Worm (Caenorhabditis elegans) whole organism, L2 larva: Measurements from ENCODE around the gene C07D10.1.

ENCODE experiments used
- C34F6.9 ChIP-seq: fragments of 150-350 bp; optimal IDR thresholded peaks from 2 replicates; lab custom pipeline; 2014; ENCODE audit warnings: missing biosample characterization, missing genetic modification characterization
- F13H6.1 ChIP-seq: sonication (generic microtip); optimal IDR thresholded peaks from 2 replicates; lab custom pipeline; 2016; ENCODE audit warnings: missing genetic modification characterization, missing compliant biosample characterization
- R02D3.7 ChIP-seq: fragments of 150-350 bp; optimal IDR thresholded peaks from 2 replicates; lab custom pipeline; 2014; ENCODE audit warnings: missing biosample characterization, missing genetic modification characterization
- Y55F3AM.14 ChIP-seq: fragments of 200-800 bp; sonication (Bioruptor generic); optimal IDR thresholded peaks from 2 replicates; lab custom pipeline; 2018; ENCODE audit warnings: mild to moderate bottlenecking, missing genetic modification characterization, missing compliant biosample characterization
- ZK546.5 ChIP-seq: sonication (generic microtip); optimal IDR thresholded peaks from 2 replicates; lab custom pipeline; 2017; ENCODE audit warnings: missing biosample characterization, missing genetic modification characterization
- alr-1 ChIP-seq: fragments of 150-350 bp; optimal IDR thresholded peaks from 2 replicates; lab custom pipeline; 2014; ENCODE audit warnings: missing biosample characterization, missing genetic modification characterization
- aly-2 ChIP-seq: fragments of 150-350 bp; optimal IDR thresholded peaks from 2 replicates; lab custom pipeline; 2014; ENCODE audit warnings: missing biosample characterization, missing genetic modification characterization
- ama-1 ChIP-seq: fragments of 150-350 bp; optimal IDR thresholded peaks from 2 replicates; lab custom pipeline; 2018; ENCODE audit warnings: inconsistent platforms
- blmp-1 ChIP-seq: sonication (generic microtip); optimal IDR thresholded peaks from 2 replicates; lab custom pipeline; 2017; ENCODE audit warnings: missing genetic modification characterization, mild to moderate bottlenecking, missing compliant biosample characterization, antibody characterized with exemption, moderate library complexity; ENCODE audit not compliant: insufficient read depth
- ceh-16 ChIP-seq: fragments of 150-350 bp; optimal IDR thresholded peaks from 2 replicates; lab custom pipeline; 2014; ENCODE audit warnings: missing biosample characterization, missing genetic modification characterization
- ceh-82 ChIP-seq: fragments of 150-350 bp; optimal IDR thresholded peaks from 2 replicates; lab custom pipeline; 2014; ENCODE audit warnings: missing biosample characterization, missing genetic modification characterization
- crh-2 ChIP-seq: sonication (generic microtip); optimal IDR thresholded peaks from 2 replicates; lab custom pipeline; 2017; ENCODE audit warnings: missing biosample characterization, missing genetic modification characterization
- egl-27 ChIP-seq: sonication (generic microtip); optimal IDR thresholded peaks from 3 replicates; lab custom pipeline; 2017; ENCODE audit warnings: missing biosample characterization, missing genetic modification reagents, missing genetic modification characterization
- elt-1 ChIP-seq: fragments of 150-350 bp; optimal IDR thresholded peaks from 2 replicates; lab custom pipeline; 2014; ENCODE audit warnings: missing biosample characterization, missing genetic modification characterization
- elt-3 ChIP-seq: sonication (generic microtip); optimal IDR thresholded peaks from 2 replicates; lab custom pipeline; 2017; ENCODE audit warnings: missing biosample characterization, missing genetic modification characterization
- fos-1 ChIP-seq: fragments of 150-350 bp; optimal IDR thresholded peaks from 2 replicates; lab custom pipeline; 2014; ENCODE audit warnings: missing biosample characterization, missing genetic modification characterization
- gmeb-1 ChIP-seq: fragments of 150-350 bp; optimal IDR thresholded peaks from 2 replicates; lab custom pipeline; 2014; ENCODE audit warnings: missing biosample characterization, missing genetic modification characterization
- lin-13 ChIP-seq: fragments of 150-350 bp; optimal IDR thresholded peaks from 2 replicates; lab custom pipeline; 2014; ENCODE audit warnings: missing biosample characterization, missing genetic modification reagents, missing genetic modification characterization
- lin-39 ChIP-seq: fragments of 150-350 bp; optimal IDR thresholded peaks from 2 replicates; lab custom pipeline; 2014; ENCODE audit warnings: missing biosample characterization, missing genetic modification reagents, missing genetic modification characterization
- lsy-2 ChIP-seq, 2 experiments: fragments of 150-350 bp in 1 of 2; sonication (generic microtip) in 1 of 2; optimal IDR thresholded peaks; 2 replicates each; lab custom pipeline; 2014 to 2017; ENCODE audit warnings: missing biosample characterization in 2 of 2, missing genetic modification characterization in 2 of 2
- mab-5 ChIP-seq: fragments of 150-350 bp; optimal IDR thresholded peaks from 2 replicates; lab custom pipeline; 2014; ENCODE audit warnings: missing biosample characterization, missing genetic modification characterization
- mdl-1 ChIP-seq, 2 experiments: fragments of 150-350 bp in 1 of 2; sonication (generic microtip) in 1 of 2; optimal IDR thresholded peaks; 2 replicates each; lab custom pipeline; 2017; ENCODE audit warnings: missing biosample characterization in 2 of 2, missing genetic modification characterization in 2 of 2
- nhr-11 ChIP-seq: fragments of 150-350 bp; optimal IDR thresholded peaks from 2 replicates; lab custom pipeline; 2014; ENCODE audit warnings: missing biosample characterization, missing genetic modification characterization
- nhr-12 ChIP-seq: fragments of 150-350 bp; optimal IDR thresholded peaks from 2 replicates; lab custom pipeline; 2014; ENCODE audit warnings: missing biosample characterization, missing genetic modification characterization
- nhr-21 ChIP-seq: fragments of 150-350 bp; optimal IDR thresholded peaks from 2 replicates; lab custom pipeline; 2014; ENCODE audit warnings: missing biosample characterization, missing genetic modification characterization
- nhr-23 ChIP-seq: fragments of 150-350 bp; optimal IDR thresholded peaks from 2 replicates; lab custom pipeline; 2014; ENCODE audit warnings: missing biosample characterization, missing genetic modification reagents, missing genetic modification characterization
- nhr-25 ChIP-seq: fragments of 150-350 bp; sonication (generic microtip); optimal IDR thresholded peaks from 3 replicates; lab custom pipeline; 2014; ENCODE audit warnings: missing biosample characterization, missing genetic modification characterization
- nhr-6 ChIP-seq: fragments of 150-350 bp; optimal IDR thresholded peaks from 2 replicates; lab custom pipeline; 2014; ENCODE audit warnings: missing biosample characterization, missing genetic modification characterization
- nhr-77 ChIP-seq: fragments of 150-350 bp; optimal IDR thresholded peaks from 2 replicates; lab custom pipeline; 2014; ENCODE audit warnings: missing biosample characterization, missing genetic modification characterization
- peb-1 ChIP-seq: fragments of 150-350 bp; optimal IDR thresholded peaks from 2 replicates; lab custom pipeline; 2014; ENCODE audit warnings: missing biosample characterization, missing genetic modification characterization
- sem-4 ChIP-seq: fragments of 150-350 bp; optimal IDR thresholded peaks from 2 replicates; lab custom pipeline; 2014; ENCODE audit warnings: missing biosample characterization, missing genetic modification reagents, missing genetic modification characterization
- skn-1 ChIP-seq: sonication (generic microtip); optimal IDR thresholded peaks from 2 replicates; lab custom pipeline; 2017; ENCODE audit warnings: missing biosample characterization, missing genetic modification characterization
- sma-3 ChIP-seq: sonication (generic microtip); optimal IDR thresholded peaks from 2 replicates; lab custom pipeline; 2016; ENCODE audit warnings: missing genetic modification reagents, missing genetic modification characterization, missing compliant biosample characterization
- sma-9 ChIP-seq, 2 experiments: fragments of 150-350 bp in 1 of 2; sonication (generic microtip) in 1 of 2; optimal IDR thresholded peaks; 2 replicates each; lab custom pipeline; 2014 to 2016; ENCODE audit warnings: missing genetic modification characterization in 2 of 2, mild to moderate bottlenecking in 1 of 2, missing biosample characterization in 1 of 2, missing compliant biosample characterization in 1 of 2, missing genetic modification reagents in 1 of 2, moderate library complexity in 1 of 2
- snpc-4 ChIP-seq: fragments of 150-350 bp; optimal IDR thresholded peaks from 2 replicates; lab custom pipeline; 2014; ENCODE audit warnings: missing biosample characterization, missing genetic modification characterization
- unc-39 ChIP-seq: fragments of 150-350 bp; optimal IDR thresholded peaks from 2 replicates; lab custom pipeline; 2014; ENCODE audit warnings: missing biosample characterization, missing genetic modification characterization
- unc-55 ChIP-seq: fragments of 150-350 bp; sonication (generic microtip); optimal IDR thresholded peaks from 3 replicates; lab custom pipeline; 2014; ENCODE audit warnings: missing biosample characterization, missing genetic modification reagents, missing genetic modification characterization
- unc-62 ChIP-seq: fragments of 150-350 bp; optimal IDR thresholded peaks from 2 replicates; lab custom pipeline; 2014; ENCODE audit warnings: missing biosample characterization, missing genetic modification reagents, missing genetic modification characterization
- zag-1 ChIP-seq: fragments of 150-350 bp; optimal IDR thresholded peaks from 2 replicates; lab custom pipeline; 2014; ENCODE audit warnings: missing biosample characterization, missing genetic modification characterization
- ztf-1 ChIP-seq: fragments of 200-800 bp; sonication (Bioruptor generic); conservative IDR thresholded peaks from 2 replicates; pipeline ENCODE4 v1.3.6; 2022; ENCODE audit warnings: missing genetic modification characterization, missing compliant biosample characterization
- ztf-4 ChIP-seq: fragments of 150-350 bp; optimal IDR thresholded peaks from 2 replicates; lab custom pipeline; 2014; ENCODE audit warnings: missing biosample characterization, missing genetic modification characterization

C07D10.1 gene

DNA sequence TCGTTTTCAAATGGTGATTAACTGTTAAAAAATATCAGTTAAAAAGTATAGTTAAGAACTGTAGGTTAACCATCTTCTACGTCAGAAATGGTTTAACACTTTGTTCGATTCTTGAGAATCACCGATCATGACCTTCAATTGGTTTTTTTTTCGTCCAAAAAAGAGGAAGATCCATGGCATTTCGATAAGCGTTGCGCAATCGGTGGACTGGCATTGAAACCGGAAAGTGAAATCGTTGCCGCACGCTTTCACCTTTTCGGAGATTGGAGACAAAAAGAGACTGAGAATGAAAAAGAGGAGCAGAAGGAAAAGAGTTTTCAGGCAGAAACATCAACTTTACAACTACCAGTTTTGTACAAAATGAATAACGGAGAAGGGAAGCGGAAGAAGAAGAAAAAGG is 6.5 kb downstream of the C07D10.1 start:
- TF ChIP-seq elt-3 (tag; lab: Kevin White, UChicago) (no peak), nhr-23 (tag; lab: Kevin White, UChicago) (no peak), mdl-1 (tag; optimal IDR thresholded peaks at IDR 0.05; lab: Kevin White, UChicago) (no peak), ztf-1 (GFP tag; lab: Robert Waterston, UW) (no peak), blmp-1 (tag; lab: Kevin White, UChicago) (peak; percentile 99), unc-62 (no peak), ceh-16 (tag; lab: Kevin White, UChicago) (no peak), zag-1 (tag; lab: Kevin White, UChicago) (no peak), unc-55 (no peak), sma-3 (GFP tag; lab: Kevin White, UChicago) (no peak), sma-9 (GFP tag; optimal IDR thresholded peaks at IDR 0.05; lab: Kevin White, UChicago) (peak; percentile 6), sma-9 (tag; optimal IDR thresholded peaks at IDR 0.05; lab: Kevin White, UChicago) (no peak), lin-39 (tag; lab: Kevin White, UChicago) (no peak), Y55F3AM.14 (GFP tag; lab: Kevin White, UChicago) (no peak), ceh-82 (tag; lab: Kevin White, UChicago) (no peak), nhr-11 (tag; lab: Kevin White, UChicago) (no peak), egl-27 (peak; percentile 45), R02D3.7 (no peak), nhr-12 (no peak), nhr-77 (no peak), C34F6.9 (tag; lab: Kevin White, UChicago) (no peak), crh-2 (no peak), alr-1 (no peak), ZK546.5 (no peak), peb-1 (tag; lab: Kevin White, UChicago) (peak; percentile 75), snpc-4 (tag; lab: Kevin White, UChicago) (no peak), gmeb-1 (tag; lab: Kevin White, UChicago) (no peak), nhr-21 (no peak), nhr-25 (tag; lab: Kevin White, UChicago) (peak; percentile 70), ama-1 (lab: Kevin White, UChicago) (no peak), elt-1 (tag; lab: Kevin White, UChicago) (no peak), skn-1 (tag; lab: Kevin White, UChicago) (no peak), lsy-2 (tag; optimal IDR thresholded peaks at IDR 0.05; lab: Kevin White, UChicago) (no peak), mab-5 (tag; lab: Kevin White, UChicago) (no peak), sem-4 (tag; lab: Kevin White, UChicago) (peak; percentile 28)

DNA sequence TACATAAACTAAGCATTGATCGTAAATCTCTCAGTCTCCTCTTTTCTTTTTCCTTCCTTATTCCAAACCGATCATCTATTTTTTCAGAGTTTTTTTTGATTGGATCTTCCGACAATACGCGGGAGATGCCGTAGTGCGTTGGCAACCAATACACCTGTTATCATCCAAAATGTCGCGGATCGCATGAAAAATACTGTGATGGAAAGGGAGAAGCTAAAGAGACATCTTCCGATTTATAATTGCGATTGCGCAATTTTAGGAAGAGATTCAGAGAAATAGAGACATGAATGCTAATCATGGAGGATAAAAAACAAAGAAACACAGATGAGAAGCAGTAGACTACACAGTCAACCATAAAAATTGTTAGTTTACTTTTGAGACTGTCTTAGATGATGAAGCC is 7.6 kb downstream of the C07D10.1 start:
- TF ChIP-seq ZK546.5 (no peak), peb-1 (tag; lab: Kevin White, UChicago) (peak; percentile 60)

DNA sequence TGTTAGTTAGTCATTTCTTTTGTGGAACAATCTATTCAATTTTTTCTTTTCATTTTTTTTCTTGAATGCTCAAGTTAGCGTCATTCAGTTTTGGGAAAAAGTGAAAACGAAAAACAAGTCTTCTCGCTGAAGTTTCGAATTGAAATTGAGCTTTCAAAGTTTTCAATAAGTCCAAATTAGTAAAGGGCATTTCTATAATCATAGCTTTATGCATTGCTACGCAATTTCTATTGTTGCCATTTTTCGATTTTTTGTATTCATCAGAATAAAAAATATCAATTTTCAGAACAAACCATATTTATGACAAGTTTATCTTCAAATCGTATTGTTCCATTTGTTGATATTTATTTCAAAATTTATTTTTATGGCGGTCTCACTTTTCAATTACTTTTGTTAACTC is 9.4 kb downstream of the C07D10.1 start, which contains the start of gene srd-55:
Gene srd-55 (plus strand): TSS at position 301 of the 400 bp plus-strand sequence.
- TF ChIP-seq nhr-77, result no peak
- no peak for TF ChIP-seq blmp-1 (tag; lab: Kevin White, UChicago)
- TF ChIP-seq F13H6.1, result no peak
- TF ChIP-seq lsy-2 (tag; optimal IDR thresholded peaks at IDR 0.05; lab: Kevin White, UChicago), result no peak
- TF ChIP-seq unc-62, result no peak
- no peak for TF ChIP-seq snpc-4 (tag; lab: Kevin White, UChicago)
- no peak for TF ChIP-seq mdl-1 (tag; optimal IDR thresholded peaks at IDR 0.05; lab: Kevin White, UChicago)
- no peak for TF ChIP-seq ZK546.5
- TF ChIP-seq C34F6.9 (tag; lab: Kevin White, UChicago), result no peak
- no peak for TF ChIP-seq sma-9 (GFP tag; optimal IDR thresholded peaks at IDR 0.05; lab: Kevin White, UChicago)
- TF ChIP-seq sma-9 (tag; optimal IDR thresholded peaks at IDR 0.05; lab: Kevin White, UChicago), result no peak
- TF ChIP-seq lin-13 (GFP tag; lab: Kevin White, UChicago), result no peak
- no peak for TF ChIP-seq R02D3.7
- TF ChIP-seq, all 48 proteins: peak for 0

DNA sequence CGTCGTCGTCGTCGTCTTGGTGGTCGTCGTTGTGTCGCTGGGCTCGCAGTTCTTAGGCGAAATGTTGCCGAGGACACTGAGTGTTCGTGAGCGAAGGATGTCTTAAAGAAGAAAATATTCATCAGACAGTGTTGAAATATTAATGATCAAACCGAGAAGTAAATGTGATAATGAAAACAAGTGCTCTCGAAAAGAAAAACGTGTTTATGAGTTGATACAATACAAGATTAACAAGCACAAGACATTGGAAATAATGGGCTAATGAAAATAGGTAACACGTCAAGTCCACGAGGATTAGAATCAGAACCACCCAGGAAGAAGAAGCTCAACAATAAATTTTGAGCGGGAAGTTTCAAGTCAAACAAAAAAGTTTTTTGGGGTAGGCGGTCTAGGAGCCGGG is 13.1 kb downstream of the C07D10.1 start, which contains the start of gene K02A2.5:
Gene K02A2.5 (minus strand): TSS at position 101 of the 400 bp plus-strand sequence.
- TF ChIP-seq nhr-12 (no peak), sma-9 (GFP tag; optimal IDR thresholded peaks at IDR 0.05; lab: Kevin White, UChicago) (no peak), sma-9 (tag; optimal IDR thresholded peaks at IDR 0.05; lab: Kevin White, UChicago) (no peak), ztf-1 (GFP tag; lab: Robert Waterston, UW) (no peak), nhr-6 (no peak), ceh-82 (tag; lab: Kevin White, UChicago) (no peak), alr-1 (no peak), egl-27 (no peak), ceh-16 (tag; lab: Kevin White, UChicago) (no peak), unc-62 (no peak), ama-1 (lab: Kevin White, UChicago) (no peak), R02D3.7 (no peak), fos-1 (tag; lab: Kevin White, UChicago) (no peak), lin-13 (GFP tag; lab: Kevin White, UChicago) (no peak), skn-1 (tag; lab: Kevin White, UChicago) (no peak), ztf-4 (tag; lab: Kevin White, UChicago) (no peak), elt-3 (tag; lab: Kevin White, UChicago) (no peak), aly-2 (tag; lab: Kevin White, UChicago) (no peak), unc-39 (tag; lab: Kevin White, UChicago) (no peak)
